Fruit fly (Drosophila melanogaster): ENCODE results near the gene CG6470.

DNA sequence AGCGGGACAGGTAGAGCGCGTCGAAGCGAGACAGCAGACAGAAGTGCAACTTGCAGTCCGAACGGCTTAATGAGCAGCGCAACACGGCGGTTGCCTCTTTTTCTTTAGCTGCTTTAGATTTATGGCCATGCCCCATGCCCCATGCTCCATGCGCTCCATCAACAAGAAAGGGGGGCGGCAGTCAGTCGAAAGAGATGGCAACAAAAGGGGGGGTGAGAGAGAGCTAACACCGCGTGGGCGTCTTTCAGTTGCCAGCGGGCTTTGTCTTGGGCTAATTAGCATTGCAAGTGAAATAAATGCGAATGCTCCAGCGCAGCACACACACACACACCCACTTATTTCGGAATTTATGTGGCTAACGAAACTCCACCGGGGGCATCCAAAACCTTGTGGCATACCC lies 30.5 kb upstream of the CG6470 start:
- no peak for TF ChIP-seq gl (tag; optimal IDR thresholded peaks at IDR 0.05)
- no peak for TF ChIP-seq Pif1B (GFP tag; optimal IDR thresholded peaks at IDR 0.05)
- TF ChIP-seq CG14655 (GFP tag; optimal IDR thresholded peaks at IDR 0.05), result no peak
- no peak for TF ChIP-seq D1 (tag; optimal IDR thresholded peaks at IDR 0.05)
- TF ChIP-seq Pif1A (GFP tag; optimal IDR thresholded peaks at IDR 0.05), result no peak
